Fruit fly (Drosophila melanogaster): ENCODE results near the gene Ets65A.

Ets65A gene

dm6 chr3L:6124616-6125408, 27.4 kb downstream of the Ets65A start (continued):
- TF ChIP-seq CG4854 (GFP tag; optimal IDR thresholded peaks at IDR 0.05) (peak; percentile 77), ap (GFP tag; IDR thresholded peaks at IDR 0.05) (peak; percentile 61), pfk (GFP tag; optimal IDR thresholded peaks at IDR 0.05) (peak; percentile 60), CG11696 (GFP tag; IDR thresholded peaks at IDR 0.05) (peak; percentile 76), tio (GFP tag; optimal IDR thresholded peaks at IDR 0.05) (peak; percentile 50), NC2β (GFP tag; optimal IDR thresholded peaks at IDR 0.05) (peak; percentile 50), CG10565 (GFP tag; optimal IDR thresholded peaks at IDR 0.05) (peak; percentile 24), hb (GFP tag; IDR thresholded peaks at IDR 0.05; ENCODE audit: partially characterized antibody) (no peak), Dp (GFP tag; optimal IDR thresholded peaks at IDR 0.05) (no peak), sisA (GFP tag; IDR thresholded peaks at IDR 0.05) (no peak), Dip3 (GFP tag; optimal IDR thresholded peaks at IDR 0.05) (no peak), croc (GFP tag; conservative IDR thresholded peaks at IDR 0.05) (peak; percentile 42; the same call in 1 of the 3 replicates), ara (GFP tag; IDR thresholded peaks at IDR 0.05) (peak; percentile 83), ham (GFP tag; IDR thresholded peaks at IDR 0.05) (no peak), CG18011 (GFP tag; optimal IDR thresholded peaks at IDR 0.05) (no peak), kni (GFP tag; optimal IDR thresholded peaks at IDR 0.05) (peak; percentile 83), chinmo (GFP tag; IDR thresholded peaks at IDR 0.05; ENCODE audit: partially characterized antibody) (no peak), lmd (GFP tag; IDR thresholded peaks at IDR 0.05) (peak; percentile 74), CG31388 (GFP tag; optimal IDR thresholded peaks at IDR 0.05) (no peak), CG9817 (tag; optimal IDR thresholded peaks at IDR 0.05) (peak; percentile 70), CG1233 (GFP tag; optimal IDR thresholded peaks at IDR 0.05) (peak; percentile 89), CG8089 (GFP tag; optimal IDR thresholded peaks at IDR 0.05) (peak; percentile 59), eve (GFP tag; optimal IDR thresholded peaks at IDR 0.05) (no peak), CG8290 (GFP tag; optimal IDR thresholded peaks at IDR 0.05) (peak; percentile 66), CG8290 (tag; optimal IDR thresholded peaks at IDR 0.05) (peak; percentile 24 to 83), vnd (GFP tag; IDR thresholded peaks at IDR 0.05; ENCODE audit: partially characterized antibody) (no peak), corto (GFP tag; optimal IDR thresholded peaks at IDR 0.05) (no peak), E2f2 (GFP tag; IDR thresholded peaks at IDR 0.05) (peak; percentile 64), NK7.1 (GFP tag; optimal IDR thresholded peaks at IDR 0.05) (peak; percentile 79), tx (GFP tag; optimal IDR thresholded peaks at IDR 0.05) (no peak), Dref (GFP tag; IDR thresholded peaks at IDR 0.05) (no peak), CkIIα-i1 (GFP tag; IDR thresholded peaks at IDR 0.05) (no peak; the same call in 1 of the 2 replicates), CG15601 (tag; optimal IDR thresholded peaks at IDR 0.05) (peak; percentile 53), Jarid2 (GFP tag; optimal IDR thresholded peaks at IDR 0.05) (peak; percentile 58), jigr1 (GFP tag; IDR thresholded peaks at IDR 0.05) (no peak), Atf3 (GFP tag; optimal IDR thresholded peaks at IDR 0.05) (no peak), dati (GFP tag; IDR thresholded peaks at IDR 0.05) (peak; percentile 83), zfh1 (GFP tag; IDR thresholded peaks at IDR 0.05) (peak; percentile 88), CG10209 (GFP tag; optimal IDR thresholded peaks at IDR 0.05) (peak; percentile 73), CG9609 (GFP tag; optimal IDR thresholded peaks at IDR 0.05) (peak; percentile 21), sqz (GFP tag; optimal IDR thresholded peaks at IDR 0.05) (peak; percentile 74), zf30C (GFP tag; optimal IDR thresholded peaks at IDR 0.05) (no peak), kah (GFP tag; optimal IDR thresholded peaks at IDR 0.05) (peak; percentile 64), sens-2 (GFP tag; IDR thresholded peaks at IDR 0.05) (peak; percentile 84), CG2889 (GFP tag; IDR thresholded peaks at IDR 0.05) (no peak), yki (optimal IDR thresholded peaks at IDR 0.05) (peak; percentile 38), CG9437 (GFP tag; optimal IDR thresholded peaks at IDR 0.05) (peak; percentile 34), wor (GFP tag; IDR thresholded peaks at IDR 0.05) (peak; percentile 18; the same call in 1 of the 2 replicates), H15 (GFP tag; IDR thresholded peaks at IDR 0.05) (peak; percentile 83), pnt (GFP tag; optimal IDR thresholded peaks at IDR 0.05) (no peak), CG17361 (GFP tag; IDR thresholded peaks at IDR 0.05) (peak; percentile 66)
